Worm (Caenorhabditis elegans) whole organism, mixed stage, embryonic: ENCODE data around the gene grk-2.

Experiments
- M03D4.4 ChIP-seq: sonication (generic microtip); optimal IDR thresholded peaks from 2 replicates; lab custom pipeline; 2017; ENCODE audit warnings: mild to moderate bottlenecking, missing genetic modification characterization, missing compliant biosample characterization
- bed-3 ChIP-seq: fragments of 200-800 bp; sonication (Bioruptor generic); optimal IDR thresholded peaks from 3 replicates; lab custom pipeline; 2018; ENCODE audit warnings: mild to moderate bottlenecking, missing genetic modification characterization, moderate library complexity, missing compliant biosample characterization
- blmp-1 ChIP-seq: fragments of 150-350 bp; optimal IDR thresholded peaks from 2 replicates; lab custom pipeline; 2014; ENCODE audit warnings: missing biosample characterization, missing genetic modification characterization
- ceh-83 ChIP-seq: fragments of 200-800 bp; sonication (Bioruptor generic); optimal IDR thresholded peaks from 2 replicates; lab custom pipeline; 2018; ENCODE audit warnings: mild to moderate bottlenecking, missing genetic modification characterization, missing compliant biosample characterization
- ces-1 ChIP-seq: fragments of 150-350 bp; optimal IDR thresholded peaks from 2 replicates; lab custom pipeline; 2014; ENCODE audit warnings: missing biosample characterization, missing genetic modification reagents, missing genetic modification characterization
- lin-13 ChIP-seq: fragments of 150-350 bp; optimal IDR thresholded peaks from 2 replicates; lab custom pipeline; 2014; ENCODE audit warnings: missing biosample characterization, missing genetic modification characterization
- mep-1 ChIP-seq: fragments of 150-350 bp; optimal IDR thresholded peaks from 2 replicates; lab custom pipeline; 2017; ENCODE audit warnings: missing biosample characterization, missing genetic modification reagents, missing genetic modification characterization, inconsistent platforms
- nhr-12 ChIP-seq: fragments of 150-350 bp; optimal IDR thresholded peaks from 2 replicates; lab custom pipeline; 2014; ENCODE audit warnings: missing biosample characterization, missing genetic modification characterization
- nhr-237 ChIP-seq: fragments of 150-350 bp; optimal IDR thresholded peaks from 2 replicates; lab custom pipeline; 2014; ENCODE audit warnings: missing biosample characterization, missing genetic modification characterization
- nhr-28 ChIP-seq: fragments of 150-350 bp; optimal IDR thresholded peaks from 2 replicates; lab custom pipeline; 2014; ENCODE audit warnings: missing biosample characterization, missing genetic modification characterization
- nhr-76 ChIP-seq: sonication (generic microtip); optimal IDR thresholded peaks from 2 replicates; lab custom pipeline; 2017; ENCODE audit warnings: missing biosample characterization, missing genetic modification characterization
- pha-4 ChIP-seq: fragments of 150-350 bp; optimal IDR thresholded peaks from 2 replicates; lab custom pipeline; 2018; ENCODE audit warnings: missing biosample characterization, missing genetic modification reagents, missing genetic modification characterization
- snpc-4 ChIP-seq: fragments of 150-350 bp; optimal IDR thresholded peaks from 2 replicates; lab custom pipeline; 2014; ENCODE audit warnings: missing biosample characterization, missing genetic modification characterization
- unc-62 ChIP-seq: fragments of 150-350 bp; optimal IDR thresholded peaks from 2 replicates; lab custom pipeline; 2014; ENCODE audit warnings: missing biosample characterization, missing genetic modification reagents, missing genetic modification characterization

DNA sequence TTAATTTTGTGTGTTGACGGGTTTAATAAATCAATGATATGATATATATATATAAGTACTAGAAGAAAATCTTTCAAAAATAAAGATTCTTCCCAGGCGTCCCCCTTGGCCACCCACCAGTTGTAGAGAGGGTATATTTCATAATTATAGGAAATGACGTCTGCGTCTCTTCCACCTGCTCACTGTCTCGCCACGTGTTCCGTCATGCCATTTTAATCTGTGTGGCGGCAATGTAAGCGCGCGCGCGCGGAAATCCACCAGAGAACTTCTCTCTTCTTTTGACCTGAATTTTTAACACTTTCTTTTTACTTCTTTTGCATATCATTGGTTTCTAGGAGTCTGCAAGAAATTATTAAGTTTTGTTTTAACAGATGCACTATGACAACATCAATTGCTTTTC lies 21.6 kb upstream of the grk-2 start:
- TF ChIP-seq unc-62 (GFP tag; lab: Kevin White, UChicago), result no peak
- no peak for TF ChIP-seq snpc-4 (tag; lab: Kevin White, UChicago)
- TF ChIP-seq ces-1, result no peak
- TF ChIP-seq lin-13 (tag; lab: Kevin White, UChicago), result no peak
- no peak for TF ChIP-seq nhr-12 (tag; lab: Kevin White, UChicago)
- no peak for TF ChIP-seq ceh-83 (GFP tag; lab: Kevin White, UChicago)
- no peak for TF ChIP-seq nhr-28 (tag; lab: Kevin White, UChicago)
- no peak for TF ChIP-seq nhr-76 (tag; lab: Kevin White, UChicago)
- no peak for TF ChIP-seq M03D4.4
- no peak for TF ChIP-seq mep-1 (tag; lab: Kevin White, UChicago)
- no peak for TF ChIP-seq blmp-1 (tag; lab: Kevin White, UChicago)
- TF ChIP-seq nhr-237 (tag; lab: Kevin White, UChicago), result no peak
- no peak for TF ChIP-seq pha-4
- no peak for TF ChIP-seq bed-3 (GFP tag; lab: Kevin White, UChicago)
